Worm (Caenorhabditis elegans) whole organism, L4 larva: ENCODE measurements around the gene mrpl-22.
A peak's percentile ranks its signal among the peaks of the same experiment; 100 is the strongest.

ENCODE experiments used
- D1046.2 ChIP-seq: fragments of 200-800 bp; sonication (Bioruptor generic); IDR thresholded peaks from 2 replicates; pipeline ENCODE4 v1.3.6; 2022; ENCODE audit warnings: missing genetic modification characterization, missing compliant biosample characterization
- F26F4.8 ChIP-seq: fragments of 200-800 bp; sonication (Bioruptor generic); conservative IDR thresholded peaks from 2 replicates; pipeline ENCODE4 v1.3.6; 2022; ENCODE audit warnings: missing genetic modification characterization, missing compliant biosample characterization
- F37D6.2 ChIP-seq: sonication (generic microtip); optimal IDR thresholded peaks from 2 replicates; lab custom pipeline; 2016; ENCODE audit warnings: mild to moderate bottlenecking, missing genetic modification characterization, missing compliant biosample characterization
- T26A8.4 ChIP-seq: fragments of 200-800 bp; sonication (Bioruptor generic); IDR thresholded peaks from 2 replicates; pipeline ENCODE4 v1.3.6; 2022; ENCODE audit warnings: missing genetic modification characterization, missing compliant biosample characterization
- ZK546.5 ChIP-seq, 2 experiments: sonication (generic microtip); optimal IDR thresholded peaks; 2 replicates each; lab custom pipeline; 2017; ENCODE audit warnings: missing biosample characterization in 2 of 2, missing genetic modification characterization in 2 of 2
- aha-1 ChIP-seq: fragments of 150-350 bp; peaks from one replicate; lab custom pipeline; 2014; ENCODE audit warnings: missing biosample characterization, missing genetic modification characterization
- ama-1 ChIP-seq: fragments of 150-350 bp; optimal IDR thresholded peaks from 2 replicates; lab custom pipeline; 2014; ENCODE audit warnings: inconsistent platforms, mixed read lengths
- arid-1 ChIP-seq: fragments of 200-800 bp; sonication (Bioruptor generic); conservative IDR thresholded peaks from 2 replicates; pipeline ENCODE4 v1.3.6; 2022; ENCODE audit warnings: missing genetic modification reagents, missing genetic modification characterization, missing compliant biosample characterization
- attf-4 ChIP-seq: sonication (generic microtip); optimal IDR thresholded peaks from 3 replicates; lab custom pipeline; 2017; ENCODE audit warnings: missing biosample characterization, missing genetic modification characterization
- ceh-20 ChIP-seq: fragments of 200-800 bp; sonication (Bioruptor generic); IDR thresholded peaks from 2 replicates; pipeline ENCODE4 v1.3.6; 2022; ENCODE audit warnings: missing genetic modification reagents, missing genetic modification characterization, missing compliant biosample characterization
- ceh-32 ChIP-seq: sonication (generic microtip); optimal IDR thresholded peaks from 2 replicates; lab custom pipeline; 2016; ENCODE audit warnings: mild to moderate bottlenecking, missing genetic modification characterization, missing compliant biosample characterization; ENCODE audit not compliant: poor library complexity
- ceh-44 ChIP-seq: fragments of 200-800 bp; sonication (Bioruptor generic); IDR thresholded peaks from 2 replicates; pipeline ENCODE4 v1.3.6; 2022; ENCODE audit warnings: missing genetic modification reagents, missing genetic modification characterization, missing compliant biosample characterization
- ceh-82 ChIP-seq: sonication (generic microtip); optimal IDR thresholded peaks from 2 replicates; lab custom pipeline; 2017; ENCODE audit warnings: missing biosample characterization, missing genetic modification characterization
- cey-2 ChIP-seq: sonication (generic microtip); optimal IDR thresholded peaks from 3 replicates; lab custom pipeline; 2017; ENCODE audit warnings: missing genetic modification characterization, mild to moderate bottlenecking, missing compliant biosample characterization, antibody characterized with exemption, borderline replicate concordance; ENCODE audit not compliant: insufficient read depth
- daf-12 ChIP-seq: fragments of 150-350 bp; optimal IDR thresholded peaks from 2 replicates; lab custom pipeline; 2014; ENCODE audit warnings: missing biosample characterization, missing genetic modification reagents, missing genetic modification characterization
- daf-16 ChIP-seq, 3 experiments: sonication (generic microtip); optimal IDR thresholded peaks; 2 replicates each; lab custom pipeline; 2016 to 2017; ENCODE audit warnings: missing genetic modification characterization in 3 of 3, missing genetic modification reagents in 3 of 3, mild to moderate bottlenecking in 2 of 3, missing compliant biosample characterization in 2 of 3, missing biosample characterization in 1 of 3, moderate library complexity in 1 of 3
- daf-19 ChIP-seq: fragments of 200-800 bp; sonication (Bioruptor generic); conservative IDR thresholded peaks from 2 replicates; pipeline ENCODE4 v1.3.6; 2022; ENCODE audit warnings: missing genetic modification characterization, missing compliant biosample characterization
- dmd-6 ChIP-seq: fragments of 200-800 bp; sonication (Bioruptor generic); IDR thresholded peaks from 2 replicates; pipeline ENCODE4 v1.3.6; 2022; ENCODE audit warnings: missing genetic modification reagents, missing genetic modification characterization, missing compliant biosample characterization
- dmd-8 ChIP-seq: fragments of 200-800 bp; sonication (Bioruptor generic); IDR thresholded peaks from 2 replicates; pipeline ENCODE4 v1.3.6; 2022; ENCODE audit warnings: missing genetic modification characterization, missing compliant biosample characterization
- dpl-1 ChIP-seq: fragments of 150-350 bp; optimal IDR thresholded peaks from 2 replicates; lab custom pipeline; 2014; ENCODE audit warnings: missing biosample characterization, missing genetic modification reagents, missing genetic modification characterization
- fos-1 ChIP-seq: fragments of 150-350 bp; optimal IDR thresholded peaks from 2 replicates; lab custom pipeline; 2014; ENCODE audit warnings: missing biosample characterization, missing genetic modification characterization
- gei-8 ChIP-seq: fragments of 200-800 bp; sonication (Bioruptor generic); optimal IDR thresholded peaks from 2 replicates; lab custom pipeline; 2018; ENCODE audit warnings: mild to moderate bottlenecking, missing genetic modification characterization, missing compliant biosample characterization
- hif-1 ChIP-seq, 2 experiments: sonication (generic microtip); optimal IDR thresholded peaks; 2 replicates each; lab custom pipeline; 2016 to 2017; ENCODE audit warnings: missing compliant biosample characterization in 2 of 2, missing genetic modification characterization in 2 of 2, missing genetic modification reagents in 2 of 2, missing genotype in 2 of 2, mild to moderate bottlenecking in 1 of 2
- hlh-30 ChIP-seq: sonication (generic microtip); optimal IDR thresholded peaks from 2 replicates; lab custom pipeline; 2017; ENCODE audit warnings: antibody characterized with exemption, mild to moderate bottlenecking, missing genetic modification characterization, missing compliant biosample characterization; ENCODE audit not compliant: insufficient read depth
- hmg-1.1 ChIP-seq: fragments of 200-800 bp; sonication (Bioruptor generic); IDR thresholded peaks from 2 replicates; pipeline ENCODE4 v1.3.6; 2022; ENCODE audit warnings: missing genetic modification reagents, missing genetic modification characterization, missing compliant biosample characterization
- lim-7 ChIP-seq: fragments of 200-800 bp; sonication (Bioruptor generic); IDR thresholded peaks from 2 replicates; pipeline ENCODE4 v1.3.6; 2022; ENCODE audit warnings: missing genetic modification characterization, missing compliant biosample characterization
- lin-38 ChIP-seq: fragments of 200-800 bp; sonication (Bioruptor generic); IDR thresholded peaks from 2 replicates; pipeline ENCODE4 v1.3.6; 2022; ENCODE audit warnings: missing genetic modification reagents, missing genetic modification characterization, missing compliant biosample characterization
- lin-39 ChIP-seq: fragments of 150-350 bp; optimal IDR thresholded peaks from 2 replicates; lab custom pipeline; 2014; ENCODE audit warnings: missing biosample characterization, missing genetic modification reagents, missing genetic modification characterization
- mdt-29 ChIP-seq: fragments of 200-800 bp; sonication (Bioruptor generic); IDR thresholded peaks from 2 replicates; pipeline ENCODE4 v1.3.6; 2022; ENCODE audit warnings: missing genetic modification reagents, missing genetic modification characterization, missing compliant biosample characterization
- mes-2 ChIP-seq: sonication (generic microtip); optimal IDR thresholded peaks from 2 replicates; lab custom pipeline; 2016; ENCODE audit warnings: missing genotype, mild to moderate bottlenecking, missing genetic modification characterization, missing compliant biosample characterization; ENCODE audit not compliant: poor library complexity, severe bottlenecking
- mxl-2 ChIP-seq: fragments of 200-800 bp; sonication (Bioruptor generic); conservative IDR thresholded peaks from 2 replicates; pipeline ENCODE4 v1.3.6; 2022; ENCODE audit warnings: missing genetic modification reagents, missing genetic modification characterization, missing compliant biosample characterization
- nhr-102 ChIP-seq: sonication (generic microtip); optimal IDR thresholded peaks from 2 replicates; lab custom pipeline; 2016; ENCODE audit warnings: mild to moderate bottlenecking, missing genetic modification characterization, moderate library complexity, missing compliant biosample characterization
- nhr-111 ChIP-seq: fragments of 200-800 bp; sonication (Bioruptor generic); optimal IDR thresholded peaks from 2 replicates; lab custom pipeline; 2018; ENCODE audit warnings: mild to moderate bottlenecking, missing genetic modification characterization, missing compliant biosample characterization
- nhr-237 ChIP-seq: sonication (generic microtip); optimal IDR thresholded peaks from 2 replicates; lab custom pipeline; 2017; ENCODE audit warnings: missing biosample characterization, missing genetic modification characterization
- nhr-28 ChIP-seq: fragments of 150-350 bp; optimal IDR thresholded peaks from 2 replicates; lab custom pipeline; 2014; ENCODE audit warnings: missing biosample characterization, missing genetic modification characterization
- nhr-41 ChIP-seq: fragments of 200-800 bp; sonication (Bioruptor generic); IDR thresholded peaks from 2 replicates; pipeline ENCODE4 v1.3.6; 2022; ENCODE audit warnings: missing genetic modification reagents, missing genetic modification characterization, missing compliant biosample characterization
- nhr-48 ChIP-seq: sonication (generic microtip); optimal IDR thresholded peaks from 2 replicates; lab custom pipeline; 2016; ENCODE audit warnings: mild to moderate bottlenecking, missing genetic modification characterization, missing compliant biosample characterization
- nhr-76 ChIP-seq: fragments of 150-350 bp; optimal IDR thresholded peaks from 2 replicates; lab custom pipeline; 2014; ENCODE audit warnings: missing biosample characterization, missing genetic modification characterization
- php-3 ChIP-seq: fragments of 200-800 bp; sonication (Bioruptor generic); IDR thresholded peaks from 2 replicates; pipeline ENCODE4 v1.3.6; 2022; ENCODE audit warnings: missing genetic modification reagents, missing genetic modification characterization, missing compliant biosample characterization
- pqm-1 ChIP-seq: sonication (generic microtip); optimal IDR thresholded peaks from 2 replicates; lab custom pipeline; 2017; ENCODE audit warnings: missing biosample characterization, missing genetic modification characterization
- rbr-2 ChIP-seq: sonication (generic microtip); optimal IDR thresholded peaks from 2 replicates; lab custom pipeline; 2016; ENCODE audit warnings: missing genotype, missing genetic modification characterization, missing compliant biosample characterization
- skn-1 ChIP-seq: fragments of 150-350 bp; optimal IDR thresholded peaks from 2 replicates; lab custom pipeline; 2014; ENCODE audit warnings: missing biosample characterization, missing genetic modification characterization
- snpc-4 ChIP-seq: fragments of 150-350 bp; optimal IDR thresholded peaks from 2 replicates; lab custom pipeline; 2014; ENCODE audit warnings: missing biosample characterization, missing genetic modification characterization
- spr-3 ChIP-seq: fragments of 200-800 bp; sonication (Bioruptor generic); optimal IDR thresholded peaks from 2 replicates; lab custom pipeline; 2018; ENCODE audit warnings: mild to moderate bottlenecking, missing genetic modification characterization, missing compliant biosample characterization
- tag-97 ChIP-seq: fragments of 200-800 bp; sonication (Bioruptor generic); IDR thresholded peaks from 2 replicates; pipeline ENCODE4 v1.3.6; 2022; ENCODE audit warnings: missing genetic modification characterization, missing compliant biosample characterization
- tra-1 ChIP-seq: fragments of 200-800 bp; sonication (Bioruptor generic); IDR thresholded peaks from 2 replicates; pipeline ENCODE4 v1.3.6; 2022; ENCODE audit warnings: missing genetic modification reagents, missing genetic modification characterization, missing compliant biosample characterization
- unc-62 ChIP-seq, 3 experiments: fragments of 150-350 bp in 1 of 3; sonication (generic microtip); optimal IDR thresholded peaks in 2 of 3; peaks in 1 of 3; 1 replicate in 1 of 3; 2 replicates in 2 of 3; lab custom pipeline; 2014 to 2017; ENCODE audit warnings: missing biosample characterization in 3 of 3, missing genetic modification characterization in 3 of 3, missing genetic modification reagents in 3 of 3, missing genotype in 1 of 3
- zag-1 ChIP-seq: fragments of 150-350 bp; optimal IDR thresholded peaks from 2 replicates; lab custom pipeline; 2014; ENCODE audit warnings: missing biosample characterization, missing genetic modification characterization
- zip-11 ChIP-seq: fragments of 200-800 bp; sonication (Bioruptor generic); IDR thresholded peaks from 2 replicates; pipeline ENCODE4 v1.3.6; 2022; ENCODE audit warnings: missing genetic modification characterization, missing compliant biosample characterization

mrpl-22 gene

ce11 chrIII:10634034-10634433 lies 18.8 kb downstream of the mrpl-22 start (continued):
- TF ChIP-seq T26A8.4 (GFP tag; lab: Robert Waterston, UW) (peak; percentile 83), zag-1 (no peak), spr-3 (GFP tag; lab: Kevin White, UChicago) (peak; percentile 76), dmd-8 (GFP tag; lab: Robert Waterston, UW) (0 out of 2 replicates have a peak, but pooled peaks have one; percentile 50)

ce11 chrIII:10634576-10634975 lies 19.3 kb downstream of the mrpl-22 start:
- TF ChIP-seq fos-1 (no peak), ama-1 (lab: Kevin White, UChicago) (no peak), cey-2 (no peak), hif-1 (tag; optimal IDR thresholded peaks at IDR 0.05; lab: Kevin White, UChicago) (no peak), nhr-28 (peak; percentile 10), nhr-41 (no peak), F37D6.2 (tag; lab: Kevin White, UChicago) (no peak), mdt-29 (GFP tag; lab: Robert Waterston, UW) (no peak), nhr-111 (no peak), lin-39 (tag; lab: Kevin White, UChicago) (no peak), daf-12 (tag; lab: Kevin White, UChicago) (no peak), ceh-44 (GFP tag; lab: Robert Waterston, UW) (no peak), lim-7 (GFP tag; lab: Robert Waterston, UW) (no peak), aha-1 (tag; lab: Kevin White, UChicago) (peak; percentile 92), daf-19 (no peak), tra-1 (GFP tag; lab: Robert Waterston, UW) (no peak), unc-62 (GFP tag; optimal IDR thresholded peaks at IDR 0.05 in 1 of 2; lab: Kevin White, UChicago) (peak in 1 of 2 experiments; percentile 71), unc-62 (tag; optimal IDR thresholded peaks at IDR 0.05; lab: Kevin White, UChicago) (no peak), ceh-32 (tag; lab: Kevin White, UChicago) (no peak), nhr-76 (tag; lab: Kevin White, UChicago) (no peak), zip-11 (GFP tag; lab: Robert Waterston, UW) (no peak), dmd-6 (no peak), arid-1 (GFP tag; lab: Robert Waterston, UW) (no peak), mes-2 (tag; lab: Kevin White, UChicago) (peak; percentile 38), attf-4 (tag; lab: Kevin White, UChicago) (no peak), D1046.2 (GFP tag; lab: Robert Waterston, UW) (no peak), daf-16 (GFP tag; optimal IDR thresholded peaks at IDR 0.05; lab: Kevin White, UChicago) (no peak), daf-16 (tag; optimal IDR thresholded peaks at IDR 0.05; lab: Kevin White, UChicago) (no peak), snpc-4 (no peak), hlh-30 (tag; lab: Kevin White, UChicago) (peak; percentile 33), pqm-1 (no peak), tag-97 (GFP tag; lab: Robert Waterston, UW) (no peak), ceh-82 (tag; lab: Kevin White, UChicago) (no peak), nhr-102 (tag; lab: Kevin White, UChicago) (no peak), skn-1 (no peak), ceh-20 (GFP tag; lab: Robert Waterston, UW) (no peak), hmg-1.1 (no peak), php-3 (GFP tag; lab: Robert Waterston, UW) (no peak), rbr-2 (tag; lab: Kevin White, UChicago) (no peak), ZK546.5 (tag; optimal IDR thresholded peaks at IDR 0.05; lab: Kevin White, UChicago) (no peak), nhr-237 (tag; lab: Kevin White, UChicago) (no peak), dpl-1 (no peak), nhr-48 (tag; lab: Kevin White, UChicago) (no peak), lin-38 (GFP tag; lab: Robert Waterston, UW) (no peak), F26F4.8 (GFP tag; lab: Robert Waterston, UW) (no peak), gei-8 (GFP tag; lab: Kevin White, UChicago) (no peak), mxl-2 (GFP tag; lab: Robert Waterston, UW) (no peak), T26A8.4 (GFP tag; lab: Robert Waterston, UW) (no peak)
